Worm (Caenorhabditis elegans): ENCODE data around the gene spv-1.

DNA sequence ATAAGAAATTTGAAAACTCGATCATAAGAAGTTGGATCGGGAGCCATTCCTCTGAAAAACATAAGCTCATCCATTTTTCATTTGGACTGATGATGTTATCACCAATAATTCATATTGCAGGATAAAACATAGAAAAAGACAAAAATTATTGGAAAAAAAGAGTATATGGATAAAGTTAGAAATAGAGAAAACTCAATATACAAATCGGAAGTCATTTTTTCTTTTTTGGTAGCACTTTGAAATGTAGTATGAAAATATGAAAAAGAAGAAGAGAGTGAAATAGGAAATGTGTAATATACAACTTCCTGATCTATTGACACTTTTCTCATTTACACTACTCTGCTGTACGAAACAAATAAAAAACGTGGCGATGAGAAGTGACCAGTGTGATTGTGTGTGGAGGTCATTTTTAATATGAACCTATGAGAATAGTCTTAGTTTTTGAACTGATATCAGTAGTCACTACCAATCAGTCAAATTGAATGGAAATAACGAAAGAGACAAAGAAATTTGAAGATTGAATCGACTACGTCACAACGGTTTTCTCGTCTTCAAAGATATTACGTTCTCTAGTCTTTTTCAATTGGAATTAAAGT is 18.4 kb upstream of the spv-1 start, which contains the start of gene ZK669.5:
- TF ChIP-seq hmg-4 (GFP tag; optimal IDR thresholded peaks at IDR 0.05) (no peak), hnd-1 (tag; optimal IDR thresholded peaks at IDR 0.05) (no peak), ceh-36 (tag; optimal IDR thresholded peaks at IDR 0.05) (no peak), F13C5.2 (tag; optimal IDR thresholded peaks at IDR 0.05) (no peak), ets-7 (tag; optimal IDR thresholded peaks at IDR 0.05) (no peak), tbx-11 (GFP tag; IDR thresholded peaks at IDR 0.05) (no peak), ama-1 (optimal IDR thresholded peaks at IDR 0.05) (no peak), pes-1 (GFP tag; IDR thresholded peaks at IDR 0.05) (no peak), B0310.2 (tag; optimal IDR thresholded peaks at IDR 0.05) (no peak), scrt-1 (GFP tag; IDR thresholded peaks at IDR 0.05) (no peak), ceh-13 (GFP tag; optimal IDR thresholded peaks at IDR 0.05) (no peak), flt-1 (GFP tag; IDR thresholded peaks at IDR 0.05) (no peak), sea-1 (GFP tag; conservative IDR thresholded peaks at IDR 0.05) (no peak), tbx-37 (GFP tag; conservative IDR thresholded peaks at IDR 0.05) (no peak)

All from whole organism, early embryonic.